Fruit fly (Drosophila melanogaster) whole organism, embryonic: ENCODE measurements around the gene CG15390.
A peak's percentile ranks its signal among the peaks of the same experiment; 100 is the strongest.

ENCODE experiments used
- ATbp ChIP-seq: fragments of 200-800 bp; sonication (Bioruptor generic); optimal IDR thresholded peaks from 2 replicates; lab custom pipeline; 2017; ENCODE audit warnings: missing biosample characterization, mild to moderate bottlenecking, missing genetic modification characterization, missing genetic modification reagents
- Adf1 ChIP-seq: fragments of 200-800 bp; sonication (Bioruptor generic); IDR thresholded peaks from 2 replicates; pipeline ENCODE4 v1.3.6; 2022; ENCODE audit warnings: missing biosample characterization, missing genetic modification characterization
- CG1024 ChIP-seq: fragments of 200-800 bp; sonication (Bioruptor generic); IDR thresholded peaks from 2 replicates; pipeline ENCODE4 v1.3.6; 2022; ENCODE audit warnings: missing biosample characterization, missing genetic modification characterization
- CG10321 ChIP-seq: fragments of 200-800 bp; sonication (Bioruptor generic); IDR thresholded peaks from 2 replicates; pipeline ENCODE4 v1.3.6; 2022; ENCODE audit warnings: missing biosample characterization, missing genetic modification characterization
- CG11504 ChIP-seq: fragments of 200-800 bp; sonication (Bioruptor generic); optimal IDR thresholded peaks from 3 replicates; lab custom pipeline; 2019; ENCODE audit warnings: missing biosample characterization, mild to moderate bottlenecking, missing genetic modification characterization, moderate library complexity
- CG12219 ChIP-seq: fragments of 200-800 bp; sonication (Bioruptor generic); optimal IDR thresholded peaks from 3 replicates; lab custom pipeline; 2018; ENCODE audit warnings: missing biosample characterization, mild to moderate bottlenecking, missing genetic modification characterization
- CG12236 ChIP-seq: fragments of 200-800 bp; sonication (Bioruptor generic); optimal IDR thresholded peaks from 2 replicates; lab custom pipeline; 2016; ENCODE audit warnings: missing biosample characterization, missing genetic modification characterization
- CG12744 ChIP-seq: fragments of 200-800 bp; sonication (Bioruptor generic); optimal IDR thresholded peaks from 2 replicates; lab custom pipeline; 2016; ENCODE audit warnings: missing biosample characterization, missing genetic modification characterization
- CG14667 ChIP-seq: fragments of 200-800 bp; sonication (Bioruptor generic); IDR thresholded peaks from 2 replicates; pipeline ENCODE4 v1.3.6; 2022; ENCODE audit warnings: missing biosample characterization, missing genetic modification characterization
- CG15073 ChIP-seq: fragments of 200-800 bp; sonication (Bioruptor generic); optimal IDR thresholded peaks from 2 replicates; lab custom pipeline; 2016; ENCODE audit warnings: missing biosample characterization, missing genetic modification characterization
- CG1529 ChIP-seq: fragments of 200-800 bp; sonication (Bioruptor generic); optimal IDR thresholded peaks from 3 replicates; lab custom pipeline; 2018; ENCODE audit warnings: missing biosample characterization, missing genetic modification characterization
- CG1603 ChIP-seq: fragments of 200-800 bp; sonication (Bioruptor generic); optimal IDR thresholded peaks from 2 replicates; lab custom pipeline; 2019; ENCODE audit warnings: missing biosample characterization, mild to moderate bottlenecking, missing genetic modification characterization, moderate library complexity
- CG17186 ChIP-seq: fragments of 200-800 bp; sonication (Bioruptor generic); optimal IDR thresholded peaks from 3 replicates; lab custom pipeline; 2017; ENCODE audit warnings: missing biosample characterization, missing genetic modification reagents, missing genetic modification characterization
- CG17612 ChIP-seq: fragments of 200-800 bp; sonication (Bioruptor generic); IDR thresholded peaks from 2 replicates; pipeline ENCODE4 v1.3.6; 2022; ENCODE audit warnings: missing biosample characterization, missing genetic modification characterization
- CG18619 ChIP-seq: fragments of 200-800 bp; sonication (Bioruptor generic); optimal IDR thresholded peaks from 3 replicates; lab custom pipeline; 2017; ENCODE audit warnings: missing biosample characterization, mild to moderate bottlenecking, missing genetic modification characterization
- CG2889 ChIP-seq: fragments of 200-800 bp; sonication (Bioruptor generic); IDR thresholded peaks from 3 replicates; pipeline ENCODE4 v1.3.6; 2022; ENCODE audit warnings: missing biosample characterization, missing genetic modification characterization
- CG3065 ChIP-seq: fragments of 200-800 bp; sonication (Bioruptor generic); optimal IDR thresholded peaks from 2 replicates; lab custom pipeline; 2016; ENCODE audit warnings: missing biosample characterization, missing genetic modification characterization
- CG42726 ChIP-seq: fragments of 200-800 bp; sonication (Bioruptor generic); IDR thresholded peaks from 2 replicates; pipeline ENCODE4 v1.3.6; 2022; ENCODE audit warnings: missing biosample characterization, missing genetic modification characterization; ENCODE audit not compliant: partially characterized antibody
- CG5245 ChIP-seq: fragments of 200-800 bp; sonication (Bioruptor generic); optimal IDR thresholded peaks from 3 replicates; lab custom pipeline; 2016; ENCODE audit warnings: missing biosample characterization, missing genetic modification characterization
- CG6175 ChIP-seq: fragments of 200-800 bp; sonication (Bioruptor generic); IDR thresholded peaks from 3 replicates; pipeline ENCODE4 v1.3.6; 2022; ENCODE audit warnings: missing biosample characterization, missing genetic modification characterization
- CG7987 ChIP-seq: fragments of 200-800 bp; sonication (Bioruptor generic); optimal IDR thresholded peaks from 2 replicates; lab custom pipeline; 2018; ENCODE audit warnings: missing biosample characterization, mild to moderate bottlenecking, missing genetic modification characterization, moderate library complexity
- CG8281 ChIP-seq: fragments of 200-800 bp; sonication (Bioruptor generic); optimal IDR thresholded peaks from 2 replicates; lab custom pipeline; 2018; ENCODE audit warnings: missing biosample characterization, mild to moderate bottlenecking, missing genetic modification characterization, moderate library complexity
- CG9727 ChIP-seq: fragments of 200-800 bp; sonication (Bioruptor generic); optimal IDR thresholded peaks from 3 replicates; lab custom pipeline; 2017; ENCODE audit warnings: missing biosample characterization, mild to moderate bottlenecking, missing genetic modification characterization
- CHES-1-like ChIP-seq: fragments of 200-800 bp; sonication (Bioruptor generic); optimal IDR thresholded peaks from 2 replicates; lab custom pipeline; 2016; ENCODE audit warnings: missing biosample characterization, missing genetic modification characterization
- CTCF ChIP-seq: fragments of 200-800 bp; sonication (Bioruptor generic); optimal IDR thresholded peaks from 2 replicates; lab custom pipeline; 2017; ENCODE audit warnings: missing biosample characterization, mild to moderate bottlenecking, missing genetic modification characterization, moderate library complexity
- Elba2 ChIP-seq: fragments of 200-800 bp; sonication (Bioruptor generic); optimal IDR thresholded peaks from 3 replicates; lab custom pipeline; 2016; ENCODE audit warnings: missing biosample characterization, missing genetic modification characterization
- GATAe ChIP-seq: fragments of 200-800 bp; sonication (Bioruptor generic); conservative IDR thresholded peaks from 2 replicates; pipeline ENCODE4 v1.3.6; 2022; ENCODE audit warnings: missing biosample characterization, missing genetic modification characterization
- Hmx ChIP-seq: fragments of 200-800 bp; sonication (Bioruptor generic); optimal IDR thresholded peaks from 2 replicates; lab custom pipeline; 2016; ENCODE audit warnings: missing biosample characterization, missing genetic modification characterization
- Hr39 ChIP-seq: fragments of >200 bp; optimal IDR thresholded peaks from 2 replicates; lab custom pipeline; 2017
- MBD-R2 ChIP-seq: fragments of 200-800 bp; sonication (Bioruptor generic); IDR thresholded peaks from 2 replicates; pipeline ENCODE4 v1.3.6; 2022; ENCODE audit warnings: missing biosample characterization, missing genetic modification characterization
- NfI ChIP-seq: fragments of 200-800 bp; sonication (Bioruptor generic); optimal IDR thresholded peaks from 3 replicates; lab custom pipeline; 2018; ENCODE audit warnings: missing biosample characterization, mild to moderate bottlenecking, missing genetic modification characterization, moderate library complexity
- Spps ChIP-seq: fragments of 200-800 bp; sonication (Bioruptor generic); optimal IDR thresholded peaks from 2 replicates; lab custom pipeline; 2018; ENCODE audit warnings: missing biosample characterization, mild to moderate bottlenecking, missing genetic modification characterization
- Ssrp ChIP-seq: fragments of 200-800 bp; sonication (Bioruptor generic); optimal IDR thresholded peaks from 2 replicates; lab custom pipeline; 2018; ENCODE audit warnings: missing biosample characterization, mild to moderate bottlenecking, missing genetic modification characterization, moderate library complexity
- Taf1 ChIP-seq: fragments of 200-800 bp; sonication (Bioruptor generic); IDR thresholded peaks from 2 replicates; pipeline ENCODE4 v1.3.6; 2022; ENCODE audit warnings: missing biosample characterization, missing genetic modification characterization
- bbx ChIP-seq: fragments of 200-800 bp; sonication (Bioruptor generic); IDR thresholded peaks from 2 replicates; pipeline ENCODE4 v1.3.6; 2022; ENCODE audit warnings: missing biosample characterization, missing genetic modification characterization; ENCODE audit not compliant: partially characterized antibody
- dati ChIP-seq: fragments of 200-800 bp; sonication (Bioruptor generic); IDR thresholded peaks from 2 replicates; pipeline ENCODE4 v1.3.6; 2022; ENCODE audit warnings: missing biosample characterization, missing genetic modification characterization
- dimm ChIP-seq: fragments of 200-800 bp; sonication (Bioruptor generic); IDR thresholded peaks from 2 replicates; pipeline ENCODE4 v1.3.6; 2022; ENCODE audit warnings: missing biosample characterization, missing genetic modification characterization
- dpn ChIP-seq, 2 experiments: fragments of 200-800 bp; sonication (Bioruptor generic); optimal IDR thresholded peaks; 3 replicates each; lab custom pipeline; 2016; ENCODE audit warnings: missing biosample characterization in 2 of 2, missing genetic modification characterization in 2 of 2
- exex ChIP-seq: fragments of 200-800 bp; sonication (Bioruptor generic); optimal IDR thresholded peaks from 4 replicates; lab custom pipeline; 2018; ENCODE audit warnings: missing biosample characterization, mild to moderate bottlenecking, missing genetic modification characterization, moderate library complexity
- eyg ChIP-seq: fragments of 200-800 bp; sonication (Bioruptor generic); optimal IDR thresholded peaks from 3 replicates; lab custom pipeline; 2016; ENCODE audit warnings: missing biosample characterization, missing genetic modification characterization
- fd3F ChIP-seq: fragments of 200-800 bp; sonication (Bioruptor generic); optimal IDR thresholded peaks from 2 replicates; lab custom pipeline; 2018; ENCODE audit warnings: missing biosample characterization, mild to moderate bottlenecking, missing genetic modification characterization, moderate library complexity
- fu2 ChIP-seq: fragments of 200-800 bp; sonication (Bioruptor generic); optimal IDR thresholded peaks from 2 replicates; lab custom pipeline; 2016; ENCODE audit warnings: missing biosample characterization, missing genetic modification characterization
- gt ChIP-seq: fragments of 200-800 bp; sonication (Bioruptor generic); IDR thresholded peaks from 2 replicates; pipeline ENCODE4 v1.3.6; 2022; ENCODE audit warnings: missing biosample characterization, missing genetic modification characterization
- kah ChIP-seq: fragments of 200-800 bp; sonication (Bioruptor generic); optimal IDR thresholded peaks from 2 replicates; lab custom pipeline; 2018; ENCODE audit warnings: missing biosample characterization, mild to moderate bottlenecking, missing genetic modification characterization
- ken ChIP-seq: fragments of 200-800 bp; sonication (Bioruptor generic); IDR thresholded peaks from 3 replicates; pipeline ENCODE4 v1.3.6; 2022; ENCODE audit warnings: missing biosample characterization, missing genetic modification characterization
- kni ChIP-seq: fragments of 200-800 bp; sonication (Bioruptor generic); optimal IDR thresholded peaks from 3 replicates; lab custom pipeline; 2017; ENCODE audit warnings: mild to moderate bottlenecking, missing biosample characterization, missing genetic modification reagents, missing genetic modification characterization
- nom ChIP-seq: fragments of 200-800 bp; sonication (Bioruptor generic); optimal IDR thresholded peaks from 2 replicates; lab custom pipeline; 2017; ENCODE audit warnings: missing biosample characterization, missing genetic modification characterization, mild to moderate bottlenecking, moderate library complexity, missing genetic modification reagents
- org-1 ChIP-seq: fragments of 200-800 bp; sonication (Bioruptor generic); optimal IDR thresholded peaks from 2 replicates; lab custom pipeline; 2017; ENCODE audit warnings: missing biosample characterization, missing genetic modification characterization
- row ChIP-seq: fragments of 200-800 bp; sonication (Bioruptor generic); IDR thresholded peaks from 3 replicates; pipeline ENCODE4 v1.3.6; 2022; ENCODE audit warnings: missing biosample characterization, missing genetic modification characterization
- scrt ChIP-seq: fragments of 200-800 bp; sonication (Bioruptor generic); optimal IDR thresholded peaks from 2 replicates; lab custom pipeline; 2018; ENCODE audit warnings: missing biosample characterization, mild to moderate bottlenecking, missing genetic modification characterization, moderate library complexity
- sens-2 ChIP-seq: fragments of 200-800 bp; sonication (Bioruptor generic); IDR thresholded peaks from 2 replicates; pipeline ENCODE4 v1.3.6; 2022; ENCODE audit warnings: missing biosample characterization, missing genetic modification characterization
- slbo ChIP-seq: fragments of 200-800 bp; sonication (Bioruptor generic); IDR thresholded peaks from 2 replicates; pipeline ENCODE4 v1.3.6; 2022; ENCODE audit warnings: missing biosample characterization, missing genetic modification characterization
- sob ChIP-seq: fragments of 200-800 bp; sonication (Bioruptor generic); IDR thresholded peaks from 2 replicates; pipeline ENCODE4 v1.3.6; 2022; ENCODE audit warnings: missing biosample characterization, missing genetic modification characterization
- twi ChIP-seq: fragments of 200-800 bp; optimal IDR thresholded peaks from 2 replicates; lab custom pipeline; 2019; ENCODE audit warnings: missing biosample characterization, mild to moderate bottlenecking, missing genetic modification characterization, moderate library complexity

The CG15390 gene

DNA sequence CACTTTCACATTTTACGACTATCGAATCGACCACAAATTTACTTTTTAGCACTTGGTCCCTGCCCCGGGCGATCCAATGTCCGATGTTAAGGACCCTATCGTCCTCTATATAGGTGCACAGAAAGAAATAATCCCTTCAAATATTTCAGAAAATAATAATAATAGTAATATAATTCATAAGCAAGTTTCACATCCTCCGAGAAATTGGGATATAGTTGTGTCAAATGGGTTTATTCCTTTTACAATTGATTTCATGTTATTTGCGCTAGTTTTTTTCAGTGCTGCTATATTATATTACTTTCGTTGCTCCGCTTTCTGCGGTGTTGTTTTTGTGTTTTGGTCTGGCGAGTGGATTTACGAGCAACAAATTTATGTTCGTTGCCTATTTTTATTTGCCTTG is 26.0 kb upstream of the CG15390 start (continued):
- TF ChIP-seq CG12744 (GFP tag; lab: Kevin White, UChicago) (no peak), Hr39 (lab: Kevin White, UChicago) (no peak), dpn (GFP tag; optimal IDR thresholded peaks at IDR 0.05; lab: Kevin White, UChicago) (no peak), CHES-1-like (GFP tag; lab: Kevin White, UChicago) (no peak), CG2889 (GFP tag; lab: Robert Waterston, UW) (no peak), CG5245 (GFP tag; lab: Kevin White, UChicago) (no peak), CG15073 (GFP tag; lab: Kevin White, UChicago) (no peak), CG8281 (tag; lab: Kevin White, UChicago) (no peak), CG17186 (no peak), CG14667 (GFP tag; lab: Robert Waterston, UW) (no peak), CG1529 (GFP tag; lab: Kevin White, UChicago) (no peak), slbo (GFP tag; lab: Robert Waterston, UW) (peak; percentile 34), org-1 (GFP tag; lab: Kevin White, UChicago) (no peak), dati (GFP tag; lab: Robert Waterston, UW) (no peak), CG10321 (GFP tag; lab: Robert Waterston, UW) (no peak), sens-2 (GFP tag; lab: Robert Waterston, UW) (no peak), CG6175 (GFP tag; lab: Robert Waterston, UW) (no peak), CG11504 (tag; lab: Kevin White, UChicago) (peak; percentile 66), CG12219 (no peak), Elba2 (GFP tag; lab: Kevin White, UChicago) (no peak), exex (tag; lab: Kevin White, UChicago) (peak; percentile 12), Adf1 (GFP tag; lab: Robert Waterston, UW) (no peak), fu2 (GFP tag; lab: Kevin White, UChicago) (no peak), ken (GFP tag; lab: Robert Waterston, UW) (no peak), row (GFP tag; lab: Robert Waterston, UW) (peak; percentile 62), CG3065 (GFP tag; lab: Kevin White, UChicago) (no peak), CG9727 (GFP tag; lab: Kevin White, UChicago) (peak; percentile 53), dimm (GFP tag; lab: Robert Waterston, UW) (no peak), twi (no peak), kah (GFP tag; lab: Kevin White, UChicago) (no peak), fd3F (GFP tag; lab: Kevin White, UChicago) (peak; percentile 28), CG17612 (no peak), bbx (GFP tag; lab: Robert Waterston, UW) (no peak), CG18619 (GFP tag; lab: Kevin White, UChicago) (peak; percentile 20), CG7987 (no peak), CG1603 (tag; lab: Kevin White, UChicago) (no peak), scrt (GFP tag; lab: Kevin White, UChicago) (peak; percentile 42), NfI (GFP tag; lab: Kevin White, UChicago) (peak; percentile 42), Hmx (GFP tag; lab: Kevin White, UChicago) (no peak), gt (GFP tag; lab: Robert Waterston, UW) (no peak), CG1024 (no peak), Spps (no peak), kni (GFP tag; lab: Kevin White, UChicago) (no peak), CTCF (no peak), GATAe (GFP tag; lab: Robert Waterston, UW) (no peak), CG12236 (GFP tag; lab: Kevin White, UChicago) (no peak), eyg (GFP tag; lab: Kevin White, UChicago) (no peak), ATbp (GFP tag; lab: Kevin White, UChicago) (no peak), nom (GFP tag; lab: Kevin White, UChicago) (no peak), Ssrp (tag; lab: Kevin White, UChicago) (no peak), Taf1 (GFP tag; lab: Robert Waterston, UW) (no peak), sob (GFP tag; lab: Robert Waterston, UW) (peak; percentile 71), MBD-R2 (GFP tag; lab: Robert Waterston, UW) (no peak), CG42726 (GFP tag; lab: Robert Waterston, UW) (no peak)
